Fruit fly (Drosophila melanogaster) whole organism, prepupa: ENCODE results near the gene CG13901.

Experiments used
- Blimp-1 ChIP-seq: fragments of 200-800 bp; sonication (Bioruptor generic); optimal IDR thresholded peaks from 3 replicates; lab custom pipeline; 2017; ENCODE audit warnings: missing biosample characterization, missing genetic modification characterization, mild to moderate bottlenecking, moderate library complexity, missing genetic modification reagents
- CG10631 ChIP-seq: fragments of 200-800 bp; sonication (Bioruptor generic); optimal IDR thresholded peaks from 2 replicates; lab custom pipeline; 2016; ENCODE audit warnings: missing biosample characterization, missing genetic modification characterization
- CG10669 ChIP-seq: fragments of 200-800 bp; sonication (Bioruptor generic); optimal IDR thresholded peaks from 3 replicates; lab custom pipeline; 2018; ENCODE audit warnings: missing biosample characterization, mild to moderate bottlenecking, missing genetic modification characterization, moderate library complexity
- CG11294 ChIP-seq: fragments of 200-800 bp; sonication (Bioruptor generic); IDR thresholded peaks from 2 replicates; pipeline ENCODE4 v1.3.6; 2022; ENCODE audit warnings: missing biosample characterization, missing genetic modification characterization
- CG11762 ChIP-seq: fragments of 200-800 bp; sonication (Bioruptor generic); optimal IDR thresholded peaks from 3 replicates; lab custom pipeline; 2016; ENCODE audit warnings: missing biosample characterization, missing genetic modification characterization; ENCODE audit not compliant: insufficient read depth
- CG11902 ChIP-seq: fragments of 200-800 bp; sonication (Bioruptor generic); optimal IDR thresholded peaks from 3 replicates; lab custom pipeline; 2016; ENCODE audit warnings: missing biosample characterization, missing genetic modification characterization
- CG15336 ChIP-seq: fragments of 200-800 bp; sonication (Bioruptor generic); IDR thresholded peaks from 2 replicates; pipeline ENCODE4 v1.3.6; 2022; ENCODE audit warnings: missing biosample characterization, missing genetic modification characterization
- CG1621 ChIP-seq: fragments of 200-800 bp; sonication (Bioruptor generic); optimal IDR thresholded peaks from 3 replicates; lab custom pipeline; 2018; ENCODE audit warnings: missing biosample characterization, mild to moderate bottlenecking, missing genetic modification characterization
- CG3032 ChIP-seq: fragments of 200-800 bp; optimal IDR thresholded peaks from 2 replicates; lab custom pipeline; 2019; ENCODE audit warnings: missing biosample characterization, mild to moderate bottlenecking, missing genetic modification characterization, moderate library complexity
- CG31627 ChIP-seq: fragments of 200-800 bp; sonication (Bioruptor generic); optimal IDR thresholded peaks from 3 replicates; lab custom pipeline; 2016; ENCODE audit warnings: missing biosample characterization, missing genetic modification characterization
- CG32006 ChIP-seq: fragments of 200-800 bp; sonication (Bioruptor generic); optimal IDR thresholded peaks from 3 replicates; lab custom pipeline; 2017; ENCODE audit warnings: missing biosample characterization, mild to moderate bottlenecking, missing genetic modification characterization
- CG34406 ChIP-seq: fragments of 200-800 bp; sonication (Bioruptor generic); optimal IDR thresholded peaks from 3 replicates; lab custom pipeline; 2016; ENCODE audit warnings: missing biosample characterization, missing genetic modification characterization
- CG3919 ChIP-seq: fragments of 200-800 bp; sonication (Bioruptor generic); optimal IDR thresholded peaks from 3 replicates; lab custom pipeline; 2016; ENCODE audit warnings: missing biosample characterization, missing genetic modification characterization
- CG6163 ChIP-seq: fragments of 200-800 bp; sonication (Bioruptor generic); IDR thresholded peaks from 3 replicates; pipeline ENCODE4 v1.3.6; 2022; ENCODE audit warnings: missing biosample characterization, missing genetic modification characterization
- CG6276 ChIP-seq: fragments of 200-800 bp; sonication (Bioruptor generic); optimal IDR thresholded peaks from 2 replicates; lab custom pipeline; 2017; ENCODE audit warnings: missing biosample characterization, mild to moderate bottlenecking, missing genetic modification characterization
- CG6792 ChIP-seq: fragments of 200-800 bp; sonication (Bioruptor generic); optimal IDR thresholded peaks from 3 replicates; lab custom pipeline; 2016; ENCODE audit warnings: missing biosample characterization, missing genetic modification characterization
- CG6808 ChIP-seq: fragments of 200-800 bp; sonication (Bioruptor generic); optimal IDR thresholded peaks from 3 replicates; lab custom pipeline; 2017; ENCODE audit warnings: missing biosample characterization, missing genetic modification characterization, mild to moderate bottlenecking, moderate library complexity, missing genetic modification reagents
- CG6854 ChIP-seq: fragments of 200-800 bp; sonication (Bioruptor generic); optimal IDR thresholded peaks from 2 replicates; lab custom pipeline; 2017; ENCODE audit warnings: missing biosample characterization, mild to moderate bottlenecking, missing genetic modification characterization
- CG7368 ChIP-seq: fragments of 200-800 bp; sonication (Bioruptor generic); optimal IDR thresholded peaks from 3 replicates; lab custom pipeline; 2016; ENCODE audit warnings: missing biosample characterization, missing genetic modification characterization
- CG8119 ChIP-seq: fragments of 200-800 bp; sonication (Bioruptor generic); IDR thresholded peaks from 3 replicates; pipeline ENCODE4 v1.3.6; 2022; ENCODE audit warnings: missing biosample characterization, missing genetic modification characterization
- CG9139 ChIP-seq: fragments of 200-800 bp; sonication (Bioruptor generic); optimal IDR thresholded peaks from 3 replicates; lab custom pipeline; 2017; ENCODE audit warnings: missing biosample characterization, mild to moderate bottlenecking, missing genetic modification characterization
- Eip75B ChIP-seq: fragments of 200-800 bp; sonication (Bioruptor generic); optimal IDR thresholded peaks from 3 replicates; lab custom pipeline; 2016; ENCODE audit warnings: missing biosample characterization, missing genetic modification characterization
- Eip78C ChIP-seq: fragments of 200-800 bp; sonication (Bioruptor generic); peaks from one replicate; lab custom pipeline; 2016; ENCODE audit warnings: missing biosample characterization, missing genetic modification characterization
- Ets21C ChIP-seq: fragments of 200-800 bp; sonication (Bioruptor generic); optimal IDR thresholded peaks from 3 replicates; lab custom pipeline; 2016; ENCODE audit warnings: missing biosample characterization, missing genetic modification characterization
- Ets96B ChIP-seq: fragments of 200-800 bp; optimal IDR thresholded peaks from 2 replicates; lab custom pipeline; 2019; ENCODE audit warnings: missing biosample characterization, mild to moderate bottlenecking, missing genetic modification characterization, moderate library complexity
- Gug ChIP-seq: fragments of 200-800 bp; sonication (Bioruptor generic); IDR thresholded peaks from 2 replicates; pipeline ENCODE4 v1.3.6; 2022; ENCODE audit warnings: missing biosample characterization, missing genetic modification characterization
- Hr38 ChIP-seq: sonication (Bioruptor generic); optimal IDR thresholded peaks from 2 replicates; lab custom pipeline; 2016; ENCODE audit warnings: missing biosample characterization, missing genetic modification characterization
- Hr4 ChIP-seq: fragments of 200-800 bp; sonication (Bioruptor generic); optimal IDR thresholded peaks from 3 replicates; lab custom pipeline; 2016; ENCODE audit warnings: missing biosample characterization, missing genetic modification characterization
- Lpt ChIP-seq: fragments of 200-800 bp; sonication (Bioruptor generic); optimal IDR thresholded peaks from 3 replicates; lab custom pipeline; 2016; ENCODE audit warnings: missing biosample characterization, missing genetic modification characterization
- Met ChIP-seq: fragments of 200-800 bp; sonication (Bioruptor generic); optimal IDR thresholded peaks from 3 replicates; lab custom pipeline; 2016; ENCODE audit warnings: missing biosample characterization, missing genetic modification characterization
- OdsH ChIP-seq: fragments of 200-800 bp; sonication (Bioruptor generic); optimal IDR thresholded peaks from 3 replicates; lab custom pipeline; 2016; ENCODE audit warnings: missing biosample characterization, missing genetic modification characterization
- Sox14 ChIP-seq: fragments of 200-800 bp; sonication (Bioruptor generic); optimal IDR thresholded peaks from 3 replicates; lab custom pipeline; 2016; ENCODE audit warnings: missing biosample characterization, missing genetic modification characterization
- Sox15 ChIP-seq: fragments of 200-800 bp; sonication (Bioruptor generic); optimal IDR thresholded peaks from 3 replicates; lab custom pipeline; 2016; ENCODE audit warnings: missing biosample characterization, missing genetic modification characterization
- achi ChIP-seq: fragments of 200-800 bp; sonication (Bioruptor generic); optimal IDR thresholded peaks from 3 replicates; lab custom pipeline; 2016; ENCODE audit warnings: missing biosample characterization, missing genetic modification characterization
- cyc ChIP-seq: fragments of 200-800 bp; sonication (Bioruptor generic); optimal IDR thresholded peaks from 3 replicates; lab custom pipeline; 2016; ENCODE audit warnings: missing biosample characterization, missing genetic modification characterization
- dac ChIP-seq: fragments of 200-800 bp; sonication (Bioruptor generic); optimal IDR thresholded peaks from 2 replicates; lab custom pipeline; 2017; ENCODE audit warnings: missing biosample characterization, mild to moderate bottlenecking, missing genetic modification characterization
- dsx ChIP-seq: fragments of 200-800 bp; optimal IDR thresholded peaks from 3 replicates; lab custom pipeline; 2019; ENCODE audit warnings: missing biosample characterization, mild to moderate bottlenecking, missing genetic modification characterization, moderate library complexity; ENCODE audit not compliant: poor library complexity, severe bottlenecking
- eg ChIP-seq: fragments of 200-800 bp; sonication (Bioruptor generic); IDR thresholded peaks from 3 replicates; pipeline ENCODE4 v1.3.6; 2022; ENCODE audit warnings: missing biosample characterization, missing genetic modification characterization
- esn ChIP-seq: fragments of 200-800 bp; sonication (Bioruptor generic); optimal IDR thresholded peaks from 2 replicates; lab custom pipeline; 2016; ENCODE audit warnings: missing biosample characterization, mild to moderate bottlenecking, missing genetic modification characterization, moderate library complexity
- lz ChIP-seq: fragments of 200-800 bp; sonication (Bioruptor generic); optimal IDR thresholded peaks from 3 replicates; lab custom pipeline; 2016; ENCODE audit warnings: missing biosample characterization, missing genetic modification characterization
- net ChIP-seq: fragments of 200-800 bp; sonication (Bioruptor generic); optimal IDR thresholded peaks from 3 replicates; lab custom pipeline; 2016; ENCODE audit warnings: missing biosample characterization, missing genetic modification characterization
- pdm3 ChIP-seq: fragments of 200-800 bp; sonication (Bioruptor generic); optimal IDR thresholded peaks from 3 replicates; lab custom pipeline; 2016; ENCODE audit warnings: missing biosample characterization, missing genetic modification characterization
- salr ChIP-seq, 2 experiments: fragments of 200-800 bp; sonication (Bioruptor generic); optimal IDR thresholded peaks; 3 replicates each; lab custom pipeline; 2016 to 2018; ENCODE audit warnings: missing biosample characterization in 2 of 2, missing genetic modification characterization in 2 of 2, mild to moderate bottlenecking in 1 of 2
- spab ChIP-seq: fragments of 200-800 bp; sonication (Bioruptor generic); optimal IDR thresholded peaks from 2 replicates; lab custom pipeline; 2017; ENCODE audit warnings: missing biosample characterization, mild to moderate bottlenecking, missing genetic modification characterization, missing genetic modification reagents
- ss ChIP-seq, 2 experiments: fragments of 200-800 bp; sonication (Bioruptor generic); optimal IDR thresholded peaks; 2 replicates in 1 of 2; 3 replicates in 1 of 2; lab custom pipeline; 2017 to 2018; ENCODE audit warnings: mild to moderate bottlenecking in 2 of 2, missing biosample characterization in 2 of 2, missing genetic modification characterization in 2 of 2, moderate library complexity in 1 of 2
- svp ChIP-seq: fragments of 200-800 bp; sonication (Bioruptor generic); peaks from one replicate; lab custom pipeline; 2016; ENCODE audit warnings: missing biosample characterization, missing genetic modification characterization
- topi ChIP-seq: fragments of 200-800 bp; sonication (Bioruptor generic); optimal IDR thresholded peaks from 3 replicates; lab custom pipeline; 2016; ENCODE audit warnings: missing biosample characterization, missing genetic modification characterization
- vri ChIP-seq: fragments of 200-800 bp; sonication (Bioruptor generic); optimal IDR thresholded peaks from 3 replicates; lab custom pipeline; 2016; ENCODE audit warnings: missing biosample characterization, mild to moderate bottlenecking, missing genetic modification characterization

CG13901 gene

dm6 chr3L:813911-814310 is 23.7 kb downstream of the CG13901 start (continued):
- TF ChIP-seq CG10631 (GFP tag; lab: Kevin White, UChicago), result no peak
- peak; percentile 75 for TF ChIP-seq Eip78C (GFP tag; lab: Kevin White, UChicago)
- no peak for TF ChIP-seq Blimp-1 (GFP tag; lab: Kevin White, UChicago)
- no peak for TF ChIP-seq OdsH (GFP tag; lab: Kevin White, UChicago)
- peak; percentile 15 for TF ChIP-seq Lpt (GFP tag; lab: Kevin White, UChicago)
- no peak for TF ChIP-seq esn (GFP tag; lab: Kevin White, UChicago)
- peak; percentile 44 for TF ChIP-seq CG7368 (GFP tag; lab: Kevin White, UChicago)
- TF ChIP-seq CG8119, result no peak
- TF ChIP-seq, all 60 proteins: peak for 17

dm6 chr3L:813229-813837 is 24.3 kb downstream of the CG13901 start:
- no peak for TF ChIP-seq Ets21C (GFP tag; lab: Kevin White, UChicago)
- no peak for TF ChIP-seq Blimp-1 (GFP tag; lab: Kevin White, UChicago)
- peak; percentile 73 for TF ChIP-seq CG9139 (GFP tag; lab: Kevin White, UChicago)
- peak; percentile 70 to 81 for TF ChIP-seq ss (GFP tag; optimal IDR thresholded peaks at IDR 0.05; lab: Kevin White, UChicago)
- peak; percentile 96 for TF ChIP-seq CG6163
- TF ChIP-seq CG11294 (GFP tag; lab: Robert Waterston, UW), result peak; percentile 92
- TF ChIP-seq CG11762 (GFP tag; lab: Kevin White, UChicago), result peak; percentile 77
- peak; percentile 88 for TF ChIP-seq Eip75B (GFP tag; lab: Kevin White, UChicago)
- TF ChIP-seq CG6276 (GFP tag; lab: Kevin White, UChicago), result peak; percentile 95
- TF ChIP-seq CG11902 (GFP tag; lab: Kevin White, UChicago), result peak; percentile 44
- peak; percentile 91 for TF ChIP-seq CG10631 (GFP tag; lab: Kevin White, UChicago)
- TF ChIP-seq dsx (GFP tag; lab: Kevin White, UChicago), result peak; percentile 81
- peak; percentile 90 for TF ChIP-seq CG10669 (GFP tag; lab: Kevin White, UChicago)
- TF ChIP-seq cyc (GFP tag; lab: Kevin White, UChicago), result peak; percentile 17
- TF ChIP-seq CG3919 (GFP tag; lab: Kevin White, UChicago), result peak; percentile 92
- TF ChIP-seq Hr4 (GFP tag; lab: Kevin White, UChicago), result peak; percentile 95
- peak; percentile 96 for TF ChIP-seq Gug (GFP tag; lab: Robert Waterston, UW)
- peak; percentile 92 for TF ChIP-seq Ets96B
- TF ChIP-seq CG6808 (GFP tag; lab: Kevin White, UChicago), result peak; percentile 86
- TF ChIP-seq CG34406 (GFP tag; lab: Kevin White, UChicago), result peak; percentile 62
- peak; percentile 92 for TF ChIP-seq CG1621
- peak; percentile 89 for TF ChIP-seq OdsH (GFP tag; lab: Kevin White, UChicago)
- peak; percentile 91 for TF ChIP-seq Sox14
- peak; percentile 96 for TF ChIP-seq Eip78C (GFP tag; lab: Kevin White, UChicago)
- TF ChIP-seq CG7368 (GFP tag; lab: Kevin White, UChicago), result peak; percentile 85
- peak; percentile 51 for TF ChIP-seq Sox15 (GFP tag; lab: Kevin White, UChicago)
- no peak for TF ChIP-seq CG6854
- peak; percentile 85 to 88 for TF ChIP-seq salr (GFP tag; optimal IDR thresholded peaks at IDR 0.05; lab: Kevin White, UChicago)
- peak; percentile 85 for TF ChIP-seq net
- peak; percentile 89 for TF ChIP-seq achi (GFP tag; lab: Kevin White, UChicago)
- TF ChIP-seq CG3032 (tag; lab: Kevin White, UChicago), result peak; percentile 90
- TF ChIP-seq spab (GFP tag; lab: Kevin White, UChicago), result peak; percentile 87
- peak; percentile 90 for TF ChIP-seq dac
- TF ChIP-seq eg, result peak; percentile 97
- no peak for TF ChIP-seq vri (GFP tag; lab: Kevin White, UChicago)
- peak; percentile 84 for TF ChIP-seq pdm3 (GFP tag; lab: Kevin White, UChicago)
- TF ChIP-seq lz (GFP tag; lab: Kevin White, UChicago), result peak; percentile 45
- TF ChIP-seq CG31627 (GFP tag; lab: Kevin White, UChicago), result peak; percentile 25
- TF ChIP-seq CG15336, result peak; percentile 96
- peak; percentile 77 for TF ChIP-seq CG6792
- peak; percentile 96 for TF ChIP-seq CG32006 (GFP tag; lab: Kevin White, UChicago)
- peak; percentile 81 for TF ChIP-seq Hr38 (GFP tag; lab: Kevin White, UChicago)
- peak; percentile 96 for TF ChIP-seq CG8119
- peak; percentile 53 for TF ChIP-seq Met
- TF ChIP-seq svp, result peak; percentile 76
- TF ChIP-seq topi, result peak; percentile 47
